Fruit fly (Drosophila melanogaster): ENCODE results near the gene CG11841.

CG11841 gene

DNA sequence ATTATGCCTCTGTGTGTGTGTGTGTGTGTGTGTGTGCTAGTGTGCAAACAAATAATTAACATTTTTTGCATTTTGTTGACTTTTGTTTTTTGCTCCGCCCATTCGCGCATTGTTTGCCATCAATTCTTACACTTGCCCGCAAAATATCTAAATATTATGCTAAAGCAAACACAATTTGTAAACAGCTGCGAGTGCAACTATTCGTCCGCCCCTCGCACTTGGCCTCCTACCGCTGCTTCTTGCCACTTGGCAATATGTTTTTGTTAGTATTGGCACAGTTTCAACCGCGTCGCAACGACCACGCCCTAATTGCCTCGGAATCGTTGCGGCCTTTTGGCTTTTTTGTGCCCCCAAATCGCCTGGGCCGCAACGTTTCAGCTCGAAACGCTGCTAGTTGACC is 26.7 kb downstream of the CG11841 start (continued):
- TF ChIP-seq CG5180 (GFP tag; optimal IDR thresholded peaks at IDR 0.05) (no peak), Meics (GFP tag; optimal IDR thresholded peaks at IDR 0.05) (peak; percentile 26), CG17385 (GFP tag; optimal IDR thresholded peaks at IDR 0.05) (peak; percentile 6), slbo (GFP tag; IDR thresholded peaks at IDR 0.05) (0 out of 2 replicates have a peak, but pooled peaks have one; percentile 24), Drgx (GFP tag; IDR thresholded peaks at IDR 0.05) (0 out of 2 replicates have a peak, but pooled peaks have one; percentile 6), CG2678 (tag; optimal IDR thresholded peaks at IDR 0.05) (peak; percentile 22), Med (GFP tag) (peak; percentile 46), GATAe (GFP tag; conservative IDR thresholded peaks at IDR 0.05) (no peak), CG1603 (tag; optimal IDR thresholded peaks at IDR 0.05) (peak; percentile 1), pan (optimal IDR thresholded peaks at IDR 0.05) (no peak), pan (GFP tag; optimal IDR thresholded peaks at IDR 0.05 in 1 of 2, IDR thresholded peaks at IDR 0.05 in 1 of 2) (peak in 1 of 2 experiments; percentile 6), bcd (GFP tag; optimal IDR thresholded peaks at IDR 0.05) (no peak), Hand (GFP tag; optimal IDR thresholded peaks at IDR 0.05) (no peak), lab (GFP tag; optimal IDR thresholded peaks at IDR 0.05) (peak; percentile 27), rib (GFP tag; IDR thresholded peaks at IDR 0.05) (0 out of 2 replicates have a peak, but pooled peaks have one; percentile 12), Dip3 (GFP tag; optimal IDR thresholded peaks at IDR 0.05) (no peak), sob (GFP tag; IDR thresholded peaks at IDR 0.05) (0 out of 2 replicates have a peak, but pooled peaks have one; percentile 27), CG5953 (GFP tag; IDR thresholded peaks at IDR 0.05) (0 out of 2 replicates have a peak, but pooled peaks have one; percentile 30), ATbp (GFP tag; optimal IDR thresholded peaks at IDR 0.05) (peak; percentile 36), CG17359 (tag; optimal IDR thresholded peaks at IDR 0.05) (peak; percentile 15), sna (GFP tag; IDR thresholded peaks at IDR 0.05; ENCODE audit: partially characterized antibody) (no peak), chinmo (GFP tag; IDR thresholded peaks at IDR 0.05; ENCODE audit: partially characterized antibody) (0 out of 4 replicates have a peak, but pooled peaks have one; percentile 6), CG13296 (GFP tag; optimal IDR thresholded peaks at IDR 0.05) (peak; percentile 14), CG15269 (tag; optimal IDR thresholded peaks at IDR 0.05) (peak; percentile 13), Eip74EF (GFP tag; optimal IDR thresholded peaks at IDR 0.05) (no peak), ara (GFP tag; IDR thresholded peaks at IDR 0.05) (peak; percentile 17; the same call in 1 of the 2 replicates), CG6175 (GFP tag; IDR thresholded peaks at IDR 0.05) (peak; percentile 59; the same call in 1 of the 3 replicates), hkb (optimal IDR thresholded peaks at IDR 0.05) (no peak), hkb (GFP tag; IDR thresholded peaks at IDR 0.05) (peak; percentile 46; the same call in 1 of the 2 replicates), CG11456 (GFP tag; IDR thresholded peaks at IDR 0.05) (0 out of 3 replicates have a peak, but pooled peaks have one; percentile 14), Hmr (GFP tag; optimal IDR thresholded peaks at IDR 0.05) (peak; percentile 34), chm (GFP tag; IDR thresholded peaks at IDR 0.05) (0 out of 2 replicates have a peak, but pooled peaks have one; percentile 10), ab (GFP tag; optimal IDR thresholded peaks at IDR 0.05) (no peak), sd (tag; optimal IDR thresholded peaks at IDR 0.05) (peak; percentile 31)

DNA sequence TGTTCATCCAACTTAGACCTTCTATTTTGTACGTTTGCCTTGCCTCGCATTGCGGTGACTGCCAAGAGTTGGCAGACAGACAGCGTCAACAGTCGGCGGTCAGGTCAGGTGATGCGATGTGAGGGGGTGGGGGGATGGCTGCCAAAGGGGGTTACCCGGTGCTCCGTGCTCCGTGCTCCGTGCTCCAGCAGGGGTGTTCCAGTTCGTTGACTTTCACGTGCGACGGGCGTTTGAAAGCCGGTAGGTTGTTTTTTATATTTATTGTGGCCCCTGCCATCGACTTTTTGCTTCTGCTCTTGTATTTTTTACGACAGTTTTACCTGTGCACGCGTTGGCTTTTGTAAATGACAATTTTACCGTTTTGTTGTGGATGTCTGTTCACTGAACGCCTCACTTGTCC is 31.2 kb downstream of the CG11841 start:
- TF ChIP-seq zfh1 (GFP tag; IDR thresholded peaks at IDR 0.05) (0 out of 3 replicates have a peak, but pooled peaks have one; percentile 9), CG10431 (GFP tag; optimal IDR thresholded peaks at IDR 0.05) (no peak), chinmo (GFP tag; IDR thresholded peaks at IDR 0.05; ENCODE audit: partially characterized antibody) (0 out of 4 replicates have a peak, but pooled peaks have one; percentile 28), croc (GFP tag; conservative IDR thresholded peaks at IDR 0.05) (no peak), Antp (GFP tag; optimal IDR thresholded peaks at IDR 0.05) (no peak), Med (GFP tag) (peak; percentile 44), pros (GFP tag; optimal IDR thresholded peaks at IDR 0.05) (peak; percentile 12), Rx (GFP tag; IDR thresholded peaks at IDR 0.05) (no peak), cwo (GFP tag; optimal IDR thresholded peaks at IDR 0.05) (peak; percentile 72), abd-A (tag; optimal IDR thresholded peaks at IDR 0.05) (peak; percentile 27), CG3163 (GFP tag; optimal IDR thresholded peaks at IDR 0.05) (no peak), sqz (GFP tag; optimal IDR thresholded peaks at IDR 0.05) (peak; percentile 1), CG4707 (GFP tag; optimal IDR thresholded peaks at IDR 0.05) (no peak), Nf-YB (GFP tag; optimal IDR thresholded peaks at IDR 0.05) (no peak), Usf (GFP tag; optimal IDR thresholded peaks at IDR 0.05) (no peak), crol (GFP tag; IDR thresholded peaks at IDR 0.05) (peak; percentile 44; the same call in 1 of the 2 replicates)
